Worm (Caenorhabditis elegans) whole organism, mixed stage, embryonic: ENCODE data around the gene srh-193.
"Not testable (repeated sequence)": the region's sequence is repeated elsewhere in the genome, so short reads cannot be mapped to it uniquely, and the experiment has no call there.

Experiments used
- M03D4.4 ChIP-seq: sonication (generic microtip); optimal IDR thresholded peaks from 2 replicates; lab custom pipeline; 2017; ENCODE audit warnings: mild to moderate bottlenecking, missing genetic modification characterization, missing compliant biosample characterization
- bed-3 ChIP-seq: fragments of 200-800 bp; sonication (Bioruptor generic); optimal IDR thresholded peaks from 3 replicates; lab custom pipeline; 2018; ENCODE audit warnings: mild to moderate bottlenecking, missing genetic modification characterization, moderate library complexity, missing compliant biosample characterization
- ceh-43 ChIP-seq: fragments of 200-800 bp; sonication (Bioruptor generic); optimal IDR thresholded peaks from 2 replicates; lab custom pipeline; 2018; ENCODE audit warnings: mild to moderate bottlenecking, missing genetic modification characterization, moderate library complexity, missing compliant biosample characterization
- ceh-83 ChIP-seq: fragments of 200-800 bp; sonication (Bioruptor generic); optimal IDR thresholded peaks from 2 replicates; lab custom pipeline; 2018; ENCODE audit warnings: mild to moderate bottlenecking, missing genetic modification characterization, missing compliant biosample characterization
- ces-1 ChIP-seq: fragments of 150-350 bp; optimal IDR thresholded peaks from 2 replicates; lab custom pipeline; 2014; ENCODE audit warnings: missing biosample characterization, missing genetic modification reagents, missing genetic modification characterization
- cnd-1 ChIP-seq: fragments of 200-800 bp; sonication (Bioruptor generic); optimal IDR thresholded peaks from 2 replicates; lab custom pipeline; 2018; ENCODE audit warnings: mild to moderate bottlenecking, missing genetic modification characterization, missing compliant biosample characterization
- elt-1 ChIP-seq: sonication (generic microtip); optimal IDR thresholded peaks from 2 replicates; lab custom pipeline; 2017; ENCODE audit warnings: missing genetic modification characterization, mild to moderate bottlenecking, missing compliant biosample characterization, antibody characterized with exemption, moderate library complexity, borderline replicate concordance; ENCODE audit not compliant: insufficient read depth
- elt-3 ChIP-seq: fragments of 150-350 bp; optimal IDR thresholded peaks from 2 replicates; lab custom pipeline; 2014; ENCODE audit warnings: missing biosample characterization, missing genetic modification characterization
- flh-1 ChIP-seq: fragments of 200-800 bp; sonication (Bioruptor generic); optimal IDR thresholded peaks from 2 replicates; lab custom pipeline; 2018; ENCODE audit warnings: mild to moderate bottlenecking, missing genetic modification characterization, moderate library complexity, missing compliant biosample characterization
- ham-2 ChIP-seq: fragments of 200-800 bp; sonication (Bioruptor generic); optimal IDR thresholded peaks from 2 replicates; lab custom pipeline; 2018; ENCODE audit warnings: mild to moderate bottlenecking, missing genetic modification characterization, missing compliant biosample characterization
- hlh-1 ChIP-seq: fragments of 150-350 bp; optimal IDR thresholded peaks from 2 replicates; lab custom pipeline; 2014; ENCODE audit warnings: missing biosample characterization, missing genetic modification reagents, missing genetic modification characterization
- lin-13 ChIP-seq: fragments of 150-350 bp; optimal IDR thresholded peaks from 2 replicates; lab custom pipeline; 2014; ENCODE audit warnings: missing biosample characterization, missing genetic modification characterization
- lin-32 ChIP-seq: fragments of 200-800 bp; sonication (Bioruptor generic); optimal IDR thresholded peaks from 2 replicates; lab custom pipeline; 2018; ENCODE audit warnings: mild to moderate bottlenecking, missing genetic modification characterization, missing compliant biosample characterization
- lsy-2 ChIP-seq: fragments of 150-350 bp; optimal IDR thresholded peaks from 2 replicates; lab custom pipeline; 2014; ENCODE audit warnings: missing biosample characterization, missing genetic modification characterization
- mep-1 ChIP-seq: fragments of 150-350 bp; optimal IDR thresholded peaks from 2 replicates; lab custom pipeline; 2017; ENCODE audit warnings: missing biosample characterization, missing genetic modification reagents, missing genetic modification characterization, inconsistent platforms
- mls-2 ChIP-seq: sonication (generic microtip); optimal IDR thresholded peaks from 2 replicates; lab custom pipeline; 2016; ENCODE audit warnings: mild to moderate bottlenecking, missing genetic modification characterization, moderate library complexity, missing compliant biosample characterization
- nhr-12 ChIP-seq: fragments of 150-350 bp; optimal IDR thresholded peaks from 2 replicates; lab custom pipeline; 2014; ENCODE audit warnings: missing biosample characterization, missing genetic modification characterization
- nhr-2 ChIP-seq: fragments of 150-350 bp; optimal IDR thresholded peaks from 2 replicates; lab custom pipeline; 2014; ENCODE audit warnings: missing biosample characterization, missing genetic modification characterization
- nhr-28 ChIP-seq: fragments of 150-350 bp; optimal IDR thresholded peaks from 2 replicates; lab custom pipeline; 2014; ENCODE audit warnings: missing biosample characterization, missing genetic modification characterization
- nhr-76 ChIP-seq: sonication (generic microtip); optimal IDR thresholded peaks from 2 replicates; lab custom pipeline; 2017; ENCODE audit warnings: missing biosample characterization, missing genetic modification characterization
- pha-4 ChIP-seq: fragments of 150-350 bp; optimal IDR thresholded peaks from 2 replicates; lab custom pipeline; 2018; ENCODE audit warnings: missing biosample characterization, missing genetic modification reagents, missing genetic modification characterization
- sem-2 ChIP-seq: fragments of 200-800 bp; sonication (Bioruptor generic); optimal IDR thresholded peaks from 2 replicates; lab custom pipeline; 2018; ENCODE audit warnings: mild to moderate bottlenecking, missing genetic modification characterization, missing compliant biosample characterization
- snpc-4 ChIP-seq: fragments of 150-350 bp; optimal IDR thresholded peaks from 2 replicates; lab custom pipeline; 2014; ENCODE audit warnings: missing biosample characterization, missing genetic modification characterization
- sptf-1 ChIP-seq: sonication (generic microtip); optimal IDR thresholded peaks from 2 replicates; lab custom pipeline; 2017; ENCODE audit warnings: mild to moderate bottlenecking, missing genetic modification characterization, moderate library complexity, missing compliant biosample characterization
- tbx-8 ChIP-seq: fragments of 200-800 bp; sonication (Bioruptor generic); optimal IDR thresholded peaks from 2 replicates; lab custom pipeline; 2018; ENCODE audit warnings: mild to moderate bottlenecking, missing genetic modification characterization, moderate library complexity, missing compliant biosample characterization
- unc-120 ChIP-seq: sonication (generic microtip); optimal IDR thresholded peaks from 2 replicates; lab custom pipeline; 2017; ENCODE audit warnings: missing genetic modification characterization, missing compliant biosample characterization; ENCODE audit not compliant: poor library complexity, severe bottlenecking
- unc-62 ChIP-seq: fragments of 150-350 bp; optimal IDR thresholded peaks from 2 replicates; lab custom pipeline; 2014; ENCODE audit warnings: missing biosample characterization, missing genetic modification reagents, missing genetic modification characterization
- zip-8 ChIP-seq: fragments of 150-350 bp; optimal IDR thresholded peaks from 2 replicates; lab custom pipeline; 2014; ENCODE audit warnings: missing biosample characterization, missing genetic modification characterization
- ztf-11 ChIP-seq: fragments of 150-350 bp; optimal IDR thresholded peaks from 2 replicates; lab custom pipeline; 2014; ENCODE audit warnings: missing biosample characterization, missing genetic modification characterization

srh-193 gene

ce11 chrV:4278735-4279134 is 11.3 kb downstream of the srh-193 start, which contains the start of gene srt-20:
Gene srt-20 (minus strand): TSS chrV:4278835.
- not testable (repeated sequence) for TF ChIP-seq hlh-1, elt-3, nhr-28 (tag; lab: Kevin White, UChicago)

- TF ChIP-seq tbx-8 (no peak), ces-1 (GFP tag; lab: Kevin White, UChicago) (no peak), cnd-1 (tag; lab: Kevin White, UChicago) (no peak), nhr-12 (no peak), ham-2 (GFP tag; lab: Kevin White, UChicago) (no peak), M03D4.4 (tag; lab: Kevin White, UChicago) (no peak), lin-13 (no peak), sptf-1 (tag; lab: Kevin White, UChicago) (no peak), mep-1 (tag; lab: Kevin White, UChicago) (no peak), lsy-2 (no peak), bed-3 (GFP tag; lab: Kevin White, UChicago) (no peak), nhr-76 (tag; lab: Kevin White, UChicago) (no peak), flh-1 (GFP tag; lab: Kevin White, UChicago) (no peak), lin-32 (GFP tag; lab: Kevin White, UChicago) (no peak), unc-120 (tag; lab: Kevin White, UChicago) (no peak), ceh-83 (GFP tag; lab: Kevin White, UChicago) (no peak), elt-3 (tag; lab: Kevin White, UChicago) (no peak)
Measured at ce11 chrV:4273372-4273771, 16.6 kb downstream of the srh-193 start.

DNA sequence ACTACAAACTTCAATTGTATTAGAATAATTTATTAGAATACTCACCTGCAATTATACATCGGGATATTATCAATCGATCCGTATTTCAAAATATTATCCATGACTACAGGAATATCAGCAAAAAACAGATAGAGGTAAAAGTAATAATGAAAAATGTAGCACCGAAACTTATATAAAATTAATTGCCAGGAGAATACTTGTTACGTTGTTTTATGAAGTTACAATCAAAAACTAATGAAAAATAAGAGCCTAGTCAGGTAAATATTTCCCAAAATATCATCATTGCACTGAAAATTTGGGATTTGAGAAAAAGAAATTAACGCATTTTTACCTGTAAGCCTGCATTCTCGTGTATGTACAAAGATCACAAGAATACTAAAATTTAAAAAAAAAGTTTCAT is 18.7 kb downstream of the srh-193 start, which contains the start of gene srt-38:
TSS of gene srt-38 (minus strand) at position 101 of the 400 bp plus-strand sequence.
- TF ChIP-seq sem-2 (GFP tag; lab: Kevin White, UChicago); elt-3 (tag; lab: Kevin White, UChicago); nhr-2 (tag; lab: Kevin White, UChicago): not testable (repeated sequence)

- TF ChIP-seq elt-3 (tag; lab: Kevin White, UChicago); ceh-83 (GFP tag; lab: Kevin White, UChicago); mep-1 (tag; lab: Kevin White, UChicago): not testable (repeated sequence)
Measured at ce11 chrV:4268213-4268612, 21.8 kb downstream of the srh-193 start, which contains the start of gene srt-36. Gene srt-36 (minus strand): TSS chrV:4268313.

- no peak for TF ChIP-seq flh-1 (GFP tag; lab: Kevin White, UChicago)
- no peak for TF ChIP-seq zip-8 (tag; lab: Kevin White, UChicago)
- TF ChIP-seq pha-4, result no peak
- no peak for TF ChIP-seq ham-2 (GFP tag; lab: Kevin White, UChicago)
- no peak for TF ChIP-seq lin-13
- TF ChIP-seq ceh-43 (GFP tag; lab: Kevin White, UChicago), result no peak
- TF ChIP-seq elt-3 (tag; lab: Kevin White, UChicago), result no peak
- no peak for TF ChIP-seq nhr-2 (tag; lab: Kevin White, UChicago)
- no peak for TF ChIP-seq unc-62 (GFP tag; lab: Kevin White, UChicago)
- TF ChIP-seq mls-2, result no peak
- TF ChIP-seq bed-3 (GFP tag; lab: Kevin White, UChicago), result no peak
- TF ChIP-seq elt-1 (tag; lab: Kevin White, UChicago), result no peak
- TF ChIP-seq nhr-12, result no peak
- no peak for TF ChIP-seq snpc-4 (tag; lab: Kevin White, UChicago)
- no peak for TF ChIP-seq cnd-1 (tag; lab: Kevin White, UChicago)
- TF ChIP-seq sem-2 (GFP tag; lab: Kevin White, UChicago), result no peak
Measured at ce11 chrV:4264516-4264915, 25.5 kb downstream of the srh-193 start, which contains the start of gene srt-35. Gene srt-35 (minus strand): TSS chrV:4264616.

ce11 chrV:4261385-4261784 is 28.6 kb downstream of the srh-193 start:
- TF ChIP-seq tbx-8 (no peak), lin-32 (GFP tag; lab: Kevin White, UChicago) (no peak), pha-4 (no peak), sem-2 (GFP tag; lab: Kevin White, UChicago) (no peak), ceh-83 (GFP tag; lab: Kevin White, UChicago) (no peak), ztf-11 (tag; lab: Kevin White, UChicago) (no peak), cnd-1 (tag; lab: Kevin White, UChicago) (no peak), unc-62 (GFP tag; lab: Kevin White, UChicago) (no peak), mls-2 (no peak)
